Worm (Caenorhabditis elegans) whole organism, L2 larva: ENCODE data around the gene T06D4.2.

Source experiments
- dmd-4 ChIP-seq: sonication (generic microtip); optimal IDR thresholded peaks from 2 replicates; lab custom pipeline; 2017; ENCODE audit warnings: missing biosample characterization, missing genetic modification characterization
- nhr-23 ChIP-seq: fragments of 150-350 bp; optimal IDR thresholded peaks from 2 replicates; lab custom pipeline; 2014; ENCODE audit warnings: missing biosample characterization, missing genetic modification reagents, missing genetic modification characterization
- unc-62 ChIP-seq: fragments of 150-350 bp; optimal IDR thresholded peaks from 2 replicates; lab custom pipeline; 2014; ENCODE audit warnings: missing biosample characterization, missing genetic modification reagents, missing genetic modification characterization

ce11 chrII:3399212-3399611 is 13.5 kb upstream of the T06D4.2 start, which contains the start of gene nep-9:
- TF ChIP-seq unc-62 (GFP tag; lab: Kevin White, UChicago) (no peak), nhr-23 (no peak), dmd-4 (no peak)
